Worm (Caenorhabditis elegans): ENCODE measurements around the gene fbxa-39.

- TF ChIP-seq lin-15B (tag; optimal IDR thresholded peaks at IDR 0.05) (no peak), pqm-1 (tag; optimal IDR thresholded peaks at IDR 0.05) (no peak)
Observed at ce11 chrIII:2304149-2304548, 31.3 kb downstream of the fbxa-39 start.
